Worm (Caenorhabditis elegans) whole organism, L2 larva: Measurements from ENCODE around the gene dpf-6.

Experiments used
- C34F6.9 ChIP-seq: fragments of 150-350 bp; optimal IDR thresholded peaks from 2 replicates; lab custom pipeline; 2014; ENCODE audit warnings: missing biosample characterization, missing genetic modification characterization
- F13H6.1 ChIP-seq: sonication (generic microtip); optimal IDR thresholded peaks from 2 replicates; lab custom pipeline; 2016; ENCODE audit warnings: missing genetic modification characterization, missing compliant biosample characterization
- R02D3.7 ChIP-seq: fragments of 150-350 bp; optimal IDR thresholded peaks from 2 replicates; lab custom pipeline; 2014; ENCODE audit warnings: missing biosample characterization, missing genetic modification characterization
- ZK546.5 ChIP-seq: sonication (generic microtip); optimal IDR thresholded peaks from 2 replicates; lab custom pipeline; 2017; ENCODE audit warnings: missing biosample characterization, missing genetic modification characterization
- alr-1 ChIP-seq: fragments of 150-350 bp; optimal IDR thresholded peaks from 2 replicates; lab custom pipeline; 2014; ENCODE audit warnings: missing biosample characterization, missing genetic modification characterization
- blmp-1 ChIP-seq: sonication (generic microtip); optimal IDR thresholded peaks from 2 replicates; lab custom pipeline; 2017; ENCODE audit warnings: missing genetic modification characterization, mild to moderate bottlenecking, missing compliant biosample characterization, antibody characterized with exemption, moderate library complexity; ENCODE audit not compliant: insufficient read depth
- ceh-16 ChIP-seq: fragments of 150-350 bp; optimal IDR thresholded peaks from 2 replicates; lab custom pipeline; 2014; ENCODE audit warnings: missing biosample characterization, missing genetic modification characterization
- dmd-4 ChIP-seq: sonication (generic microtip); optimal IDR thresholded peaks from 2 replicates; lab custom pipeline; 2017; ENCODE audit warnings: missing biosample characterization, missing genetic modification characterization
- egl-27 ChIP-seq: sonication (generic microtip); optimal IDR thresholded peaks from 3 replicates; lab custom pipeline; 2017; ENCODE audit warnings: missing biosample characterization, missing genetic modification reagents, missing genetic modification characterization
- elt-1 ChIP-seq: fragments of 150-350 bp; optimal IDR thresholded peaks from 2 replicates; lab custom pipeline; 2014; ENCODE audit warnings: missing biosample characterization, missing genetic modification characterization
- fos-1 ChIP-seq: fragments of 150-350 bp; optimal IDR thresholded peaks from 2 replicates; lab custom pipeline; 2014; ENCODE audit warnings: missing biosample characterization, missing genetic modification characterization
- gmeb-1 ChIP-seq: fragments of 150-350 bp; optimal IDR thresholded peaks from 2 replicates; lab custom pipeline; 2014; ENCODE audit warnings: missing biosample characterization, missing genetic modification characterization
- lin-13 ChIP-seq: fragments of 150-350 bp; optimal IDR thresholded peaks from 2 replicates; lab custom pipeline; 2014; ENCODE audit warnings: missing biosample characterization, missing genetic modification reagents, missing genetic modification characterization
- lin-39 ChIP-seq: fragments of 150-350 bp; optimal IDR thresholded peaks from 2 replicates; lab custom pipeline; 2014; ENCODE audit warnings: missing biosample characterization, missing genetic modification reagents, missing genetic modification characterization
- lsy-2 ChIP-seq, 2 experiments: fragments of 150-350 bp in 1 of 2; sonication (generic microtip) in 1 of 2; optimal IDR thresholded peaks; 2 replicates each; lab custom pipeline; 2014 to 2017; ENCODE audit warnings: missing biosample characterization in 2 of 2, missing genetic modification characterization in 2 of 2
- mab-5 ChIP-seq: fragments of 150-350 bp; optimal IDR thresholded peaks from 2 replicates; lab custom pipeline; 2014; ENCODE audit warnings: missing biosample characterization, missing genetic modification characterization
- mbf-1 ChIP-seq: sonication (generic microtip); optimal IDR thresholded peaks from 2 replicates; lab custom pipeline; 2017; ENCODE audit warnings: missing biosample characterization, missing genetic modification characterization
- mdl-1 ChIP-seq, 2 experiments: fragments of 150-350 bp in 1 of 2; sonication (generic microtip) in 1 of 2; optimal IDR thresholded peaks; 2 replicates each; lab custom pipeline; 2017; ENCODE audit warnings: missing biosample characterization in 2 of 2, missing genetic modification characterization in 2 of 2
- nhr-11 ChIP-seq: fragments of 150-350 bp; optimal IDR thresholded peaks from 2 replicates; lab custom pipeline; 2014; ENCODE audit warnings: missing biosample characterization, missing genetic modification characterization
- nhr-129 ChIP-seq: fragments of 150-350 bp; optimal IDR thresholded peaks from 2 replicates; lab custom pipeline; 2014; ENCODE audit warnings: missing biosample characterization, missing genetic modification characterization
- nhr-23 ChIP-seq: fragments of 150-350 bp; optimal IDR thresholded peaks from 2 replicates; lab custom pipeline; 2014; ENCODE audit warnings: missing biosample characterization, missing genetic modification reagents, missing genetic modification characterization
- nhr-237 ChIP-seq: fragments of 150-350 bp; optimal IDR thresholded peaks from 2 replicates; lab custom pipeline; 2014; ENCODE audit warnings: missing biosample characterization, missing genetic modification characterization
- nhr-25 ChIP-seq: fragments of 150-350 bp; sonication (generic microtip); optimal IDR thresholded peaks from 3 replicates; lab custom pipeline; 2014; ENCODE audit warnings: missing biosample characterization, missing genetic modification characterization
- nhr-77 ChIP-seq: fragments of 150-350 bp; optimal IDR thresholded peaks from 2 replicates; lab custom pipeline; 2014; ENCODE audit warnings: missing biosample characterization, missing genetic modification characterization
- peb-1 ChIP-seq: fragments of 150-350 bp; optimal IDR thresholded peaks from 2 replicates; lab custom pipeline; 2014; ENCODE audit warnings: missing biosample characterization, missing genetic modification characterization
- sem-4 ChIP-seq: fragments of 150-350 bp; optimal IDR thresholded peaks from 2 replicates; lab custom pipeline; 2014; ENCODE audit warnings: missing biosample characterization, missing genetic modification reagents, missing genetic modification characterization
- skn-1 ChIP-seq: sonication (generic microtip); optimal IDR thresholded peaks from 2 replicates; lab custom pipeline; 2017; ENCODE audit warnings: missing biosample characterization, missing genetic modification characterization
- sma-9 ChIP-seq, 2 experiments: fragments of 150-350 bp in 1 of 2; sonication (generic microtip) in 1 of 2; optimal IDR thresholded peaks; 2 replicates each; lab custom pipeline; 2014 to 2016; ENCODE audit warnings: missing genetic modification characterization in 2 of 2, mild to moderate bottlenecking in 1 of 2, missing biosample characterization in 1 of 2, missing compliant biosample characterization in 1 of 2, missing genetic modification reagents in 1 of 2, moderate library complexity in 1 of 2
- unc-55 ChIP-seq: fragments of 150-350 bp; sonication (generic microtip); optimal IDR thresholded peaks from 3 replicates; lab custom pipeline; 2014; ENCODE audit warnings: missing biosample characterization, missing genetic modification reagents, missing genetic modification characterization
- unc-62 ChIP-seq: fragments of 150-350 bp; optimal IDR thresholded peaks from 2 replicates; lab custom pipeline; 2014; ENCODE audit warnings: missing biosample characterization, missing genetic modification reagents, missing genetic modification characterization
- zag-1 ChIP-seq: fragments of 150-350 bp; optimal IDR thresholded peaks from 2 replicates; lab custom pipeline; 2014; ENCODE audit warnings: missing biosample characterization, missing genetic modification characterization
- ztf-11 ChIP-seq: sonication (generic microtip); optimal IDR thresholded peaks from 2 replicates; lab custom pipeline; 2017; ENCODE audit warnings: missing biosample characterization, missing genetic modification characterization
- ztf-4 ChIP-seq: fragments of 150-350 bp; optimal IDR thresholded peaks from 2 replicates; lab custom pipeline; 2014; ENCODE audit warnings: missing biosample characterization, missing genetic modification characterization

Gene dpf-6

ce11 chrIII:8029487-8029886 lies 8.6 kb upstream of the dpf-6 start, which contains the start of gene F44B9.8 (continued):
- TF ChIP-seq peb-1 (tag; lab: Kevin White, UChicago): no peak
- TF ChIP-seq ZK546.5 (tag; lab: Kevin White, UChicago): no peak
- TF ChIP-seq F13H6.1 (tag; lab: Kevin White, UChicago): peak; percentile 69
- TF ChIP-seq egl-27: no peak
- no peak for TF ChIP-seq R02D3.7
- TF ChIP-seq dmd-4 (tag; lab: Kevin White, UChicago): no peak
- TF ChIP-seq nhr-77: no peak
- no peak for TF ChIP-seq mdl-1 (tag; optimal IDR thresholded peaks at IDR 0.05; lab: Kevin White, UChicago)
- peak; percentile 72 for TF ChIP-seq unc-55 (GFP tag; lab: Kevin White, UChicago)
- TF ChIP-seq mab-5 (tag; lab: Kevin White, UChicago): no peak
- no peak for TF ChIP-seq ceh-16 (tag; lab: Kevin White, UChicago)

- TF ChIP-seq nhr-237 (tag; lab: Kevin White, UChicago) (no peak), elt-1 (tag; lab: Kevin White, UChicago) (no peak), sem-4 (tag; lab: Kevin White, UChicago) (no peak), skn-1 (no peak), zag-1 (no peak), C34F6.9 (tag; lab: Kevin White, UChicago) (no peak), ztf-11 (tag; lab: Kevin White, UChicago) (no peak), egl-27 (no peak), lsy-2 (tag; optimal IDR thresholded peaks at IDR 0.05; lab: Kevin White, UChicago) (no peak), lin-13 (no peak)
These were observed 7.1 kb upstream of the dpf-6 start, which contains the start of gene F44B9.9 for ce11 chrIII:8030963-8031362. Gene F44B9.9, minus strand, starts transcription at chrIII:8031063.

ce11 chrIII:8033534-8033933 lies 4.5 kb upstream of the dpf-6 start, which contains the start of gene F44B9.10:
Gene F44B9.10, minus strand, starts transcription at chrIII:8033634.
- TF ChIP-seq gmeb-1 (no peak), sem-4 (tag; lab: Kevin White, UChicago) (no peak), alr-1 (tag; lab: Kevin White, UChicago) (no peak), nhr-77 (no peak), mbf-1 (no peak), blmp-1 (tag; lab: Kevin White, UChicago) (no peak), unc-62 (GFP tag; lab: Kevin White, UChicago) (no peak), fos-1 (no peak), lin-39 (tag; lab: Kevin White, UChicago) (no peak)

- TF ChIP-seq ztf-4 (tag; lab: Kevin White, UChicago) (no peak), sma-9 (GFP tag; optimal IDR thresholded peaks at IDR 0.05; lab: Kevin White, UChicago) (peak; percentile 19), sma-9 (tag; optimal IDR thresholded peaks at IDR 0.05; lab: Kevin White, UChicago) (no peak), nhr-25 (tag; lab: Kevin White, UChicago) (peak; percentile 26)
These were observed 2.0 kb upstream of the dpf-6 start for ce11 chrIII:8036050-8036449.

- TF ChIP-seq alr-1 (tag; lab: Kevin White, UChicago) (no peak), nhr-11 (tag; lab: Kevin White, UChicago) (no peak), blmp-1 (tag; lab: Kevin White, UChicago) (peak; percentile 2), sma-9 (GFP tag; optimal IDR thresholded peaks at IDR 0.05; lab: Kevin White, UChicago) (peak; percentile 58), sma-9 (tag; optimal IDR thresholded peaks at IDR 0.05; lab: Kevin White, UChicago) (no peak), skn-1 (no peak), egl-27 (no peak)
- TF ChIP-seq, all 48 proteins: peak for 2
These were observed 1.5 kb upstream of the dpf-6 start for ce11 chrIII:8036497-8036896.

- TF ChIP-seq nhr-23 (tag; lab: Kevin White, UChicago) (no peak), R02D3.7 (no peak), mdl-1 (tag; optimal IDR thresholded peaks at IDR 0.05; lab: Kevin White, UChicago) (no peak), C34F6.9 (tag; lab: Kevin White, UChicago) (no peak), nhr-129 (tag; lab: Kevin White, UChicago) (no peak)
These were observed 4.7 kb downstream of the dpf-6 start, which contains the start of gene K12H4.6 for ce11 chrIII:8042775-8043174. Gene K12H4.6, minus strand, starts transcription at chrIII:8042875.
